Fruit fly (Drosophila melanogaster) whole organism, embryonic: ENCODE data around the gene CG18649.

Experiments
- Asciz ChIP-seq: fragments of 200-800 bp; sonication (Bioruptor generic); optimal IDR thresholded peaks from 2 replicates; lab custom pipeline; 2017; ENCODE audit warnings: missing biosample characterization, mild to moderate bottlenecking, missing genetic modification characterization, missing genetic modification reagents
- CG1024 ChIP-seq: fragments of 200-800 bp; sonication (Bioruptor generic); IDR thresholded peaks from 2 replicates; pipeline ENCODE4 v1.3.6; 2022; ENCODE audit warnings: missing biosample characterization, missing genetic modification characterization
- CG11504 ChIP-seq: fragments of 200-800 bp; sonication (Bioruptor generic); optimal IDR thresholded peaks from 3 replicates; lab custom pipeline; 2019; ENCODE audit warnings: missing biosample characterization, mild to moderate bottlenecking, missing genetic modification characterization, moderate library complexity
- CG11723 ChIP-seq: fragments of 200-800 bp; sonication (Bioruptor generic); optimal IDR thresholded peaks from 2 replicates; lab custom pipeline; 2017; ENCODE audit warnings: missing biosample characterization, mild to moderate bottlenecking, missing genetic modification characterization
- CG13296 ChIP-seq: fragments of 200-800 bp; sonication (Bioruptor generic); optimal IDR thresholded peaks from 3 replicates; lab custom pipeline; 2018; ENCODE audit warnings: missing biosample characterization, mild to moderate bottlenecking, missing genetic modification characterization
- CG1529 ChIP-seq: fragments of 200-800 bp; sonication (Bioruptor generic); optimal IDR thresholded peaks from 3 replicates; lab custom pipeline; 2018; ENCODE audit warnings: missing biosample characterization, missing genetic modification characterization
- CG1603 ChIP-seq: fragments of 200-800 bp; sonication (Bioruptor generic); optimal IDR thresholded peaks from 2 replicates; lab custom pipeline; 2019; ENCODE audit warnings: missing biosample characterization, mild to moderate bottlenecking, missing genetic modification characterization, moderate library complexity
- CG2202 ChIP-seq: fragments of 200-800 bp; sonication (Bioruptor generic); optimal IDR thresholded peaks from 2 replicates; lab custom pipeline; 2018; ENCODE audit warnings: missing biosample characterization, mild to moderate bottlenecking, missing genetic modification characterization
- CG31388 ChIP-seq: fragments of 200-800 bp; sonication (Bioruptor generic); optimal IDR thresholded peaks from 2 replicates; lab custom pipeline; 2016; ENCODE audit warnings: missing biosample characterization, missing genetic modification characterization
- CG3163 ChIP-seq: fragments of 200-800 bp; sonication (Bioruptor generic); optimal IDR thresholded peaks from 3 replicates; lab custom pipeline; 2016; ENCODE audit warnings: missing biosample characterization, missing genetic modification characterization
- CG34224 ChIP-seq: fragments of 200-800 bp; sonication (Bioruptor generic); IDR thresholded peaks from 3 replicates; pipeline ENCODE4 v1.3.6; 2022; ENCODE audit warnings: missing biosample characterization, missing genetic modification characterization; ENCODE audit not compliant: partially characterized antibody
- CG5245 ChIP-seq: fragments of 200-800 bp; sonication (Bioruptor generic); optimal IDR thresholded peaks from 3 replicates; lab custom pipeline; 2016; ENCODE audit warnings: missing biosample characterization, missing genetic modification characterization
- CG6813 ChIP-seq: fragments of 200-800 bp; sonication (Bioruptor generic); optimal IDR thresholded peaks from 2 replicates; lab custom pipeline; 2017; ENCODE audit warnings: missing biosample characterization, missing genetic modification characterization, mild to moderate bottlenecking, moderate library complexity, missing genetic modification reagents
- CG6854 ChIP-seq: fragments of 200-800 bp; sonication (Bioruptor generic); optimal IDR thresholded peaks from 3 replicates; lab custom pipeline; 2017; ENCODE audit warnings: missing biosample characterization, mild to moderate bottlenecking, missing genetic modification characterization
- CG7271 ChIP-seq: fragments of 200-800 bp; sonication (Bioruptor generic); optimal IDR thresholded peaks from 2 replicates; lab custom pipeline; 2018; ENCODE audit warnings: missing biosample characterization, mild to moderate bottlenecking, missing genetic modification characterization, moderate library complexity
- D19A ChIP-seq: fragments of 200-800 bp; optimal IDR thresholded peaks from 3 replicates; lab custom pipeline; 2019; ENCODE audit warnings: missing biosample characterization, mild to moderate bottlenecking, missing genetic modification characterization, moderate library complexity
- Dek ChIP-seq: fragments of 200-800 bp; sonication (Bioruptor generic); optimal IDR thresholded peaks from 3 replicates; lab custom pipeline; 2019; ENCODE audit warnings: missing biosample characterization, mild to moderate bottlenecking, missing genetic modification characterization, moderate library complexity
- Doc3 ChIP-seq: fragments of 200-800 bp; sonication (Bioruptor generic); IDR thresholded peaks from 3 replicates; pipeline ENCODE4 v1.3.6; 2022; ENCODE audit warnings: missing biosample characterization, missing genetic modification characterization; ENCODE audit not compliant: partially characterized antibody
- Fer3 ChIP-seq: fragments of 200-800 bp; sonication (Bioruptor generic); optimal IDR thresholded peaks from 2 replicates; lab custom pipeline; 2018; ENCODE audit warnings: missing biosample characterization, mild to moderate bottlenecking, missing genetic modification characterization, moderate library complexity
- Gug ChIP-seq: fragments of 200-800 bp; sonication (Bioruptor generic); IDR thresholded peaks from 4 replicates; pipeline ENCODE4 v1.3.6; 2022; ENCODE audit warnings: missing biosample characterization, missing genetic modification characterization
- Hand ChIP-seq: fragments of 200-800 bp; sonication (Bioruptor generic); optimal IDR thresholded peaks from 2 replicates; lab custom pipeline; 2017; ENCODE audit warnings: mild to moderate bottlenecking, missing biosample characterization, missing genetic modification reagents, missing genetic modification characterization
- Lim3 ChIP-seq: fragments of 200-800 bp; sonication (Bioruptor generic); IDR thresholded peaks from 2 replicates; pipeline ENCODE4 v1.3.6; 2022; ENCODE audit warnings: missing biosample characterization, missing genetic modification characterization
- Pdp1 ChIP-seq, 2 experiments: fragments of 200-800 bp; sonication (Bioruptor generic); optimal IDR thresholded peaks; 3 replicates each; lab custom pipeline; 2016; ENCODE audit warnings: missing biosample characterization in 2 of 2, missing genetic modification characterization in 2 of 2, mild to moderate bottlenecking in 1 of 2, moderate library complexity in 1 of 2
- Six4 ChIP-seq: fragments of 200-800 bp; sonication (Bioruptor generic); optimal IDR thresholded peaks from 2 replicates; lab custom pipeline; 2016; ENCODE audit warnings: missing biosample characterization, missing genetic modification characterization
- Sry-δ ChIP-seq: fragments of 200-800 bp; sonication (Bioruptor generic); optimal IDR thresholded peaks from 2 replicates; lab custom pipeline; 2016; ENCODE audit warnings: missing biosample characterization, missing genetic modification characterization
- Taf1 ChIP-seq: fragments of 200-800 bp; sonication (Bioruptor generic); IDR thresholded peaks from 2 replicates; pipeline ENCODE4 v1.3.6; 2022; ENCODE audit warnings: missing biosample characterization, missing genetic modification characterization
- amos ChIP-seq: fragments of 200-800 bp; sonication (Bioruptor generic); IDR thresholded peaks from 2 replicates; pipeline ENCODE4 v1.3.6; 2022; ENCODE audit warnings: missing biosample characterization, missing genetic modification characterization; ENCODE audit not compliant: partially characterized antibody
- cad ChIP-seq: fragments of >200 bp; optimal IDR thresholded peaks from 2 replicates; lab custom pipeline; 2017; ENCODE audit warnings: missing biosample characterization, missing genetic modification characterization
- cwo ChIP-seq: fragments of 200-800 bp; sonication (Bioruptor generic); optimal IDR thresholded peaks from 3 replicates; lab custom pipeline; 2017; ENCODE audit warnings: missing biosample characterization, missing genetic modification characterization, mild to moderate bottlenecking, moderate library complexity, missing genetic modification reagents
- dpn ChIP-seq, 2 experiments: fragments of 200-800 bp; sonication (Bioruptor generic); optimal IDR thresholded peaks; 3 replicates each; lab custom pipeline; 2016; ENCODE audit warnings: missing biosample characterization in 2 of 2, missing genetic modification characterization in 2 of 2
- emc ChIP-seq: fragments of 200-800 bp; sonication (Bioruptor generic); optimal IDR thresholded peaks from 2 replicates; lab custom pipeline; 2016; ENCODE audit warnings: missing biosample characterization, missing genetic modification characterization
- ems ChIP-seq: fragments of 200-800 bp; sonication (Bioruptor generic); optimal IDR thresholded peaks from 3 replicates; lab custom pipeline; 2016; ENCODE audit warnings: missing biosample characterization, missing genetic modification characterization
- esg ChIP-seq: fragments of 200-800 bp; sonication (Bioruptor generic); conservative IDR thresholded peaks from 2 replicates; pipeline ENCODE4 v1.3.6; 2022; ENCODE audit warnings: missing biosample characterization, missing genetic modification characterization
- fd3F ChIP-seq: fragments of 200-800 bp; sonication (Bioruptor generic); optimal IDR thresholded peaks from 2 replicates; lab custom pipeline; 2018; ENCODE audit warnings: missing biosample characterization, mild to moderate bottlenecking, missing genetic modification characterization, moderate library complexity
- grau ChIP-seq: fragments of 200-800 bp; optimal IDR thresholded peaks from 3 replicates; lab custom pipeline; 2019; ENCODE audit warnings: missing biosample characterization, mild to moderate bottlenecking, missing genetic modification characterization, moderate library complexity
- gt ChIP-seq: fragments of 200-800 bp; sonication (Bioruptor generic); IDR thresholded peaks from 2 replicates; pipeline ENCODE4 v1.3.6; 2022; ENCODE audit warnings: missing biosample characterization, missing genetic modification characterization
- her ChIP-seq: fragments of 200-800 bp; sonication (Bioruptor generic); optimal IDR thresholded peaks from 2 replicates; lab custom pipeline; 2016; ENCODE audit warnings: missing biosample characterization, missing genetic modification characterization
- kay ChIP-seq: fragments of 200-800 bp; sonication (Bioruptor generic); optimal IDR thresholded peaks from 2 replicates; lab custom pipeline; 2016; ENCODE audit warnings: missing biosample characterization, missing genetic modification characterization
- lilli ChIP-seq: fragments of 200-800 bp; sonication (Bioruptor generic); optimal IDR thresholded peaks from 3 replicates; lab custom pipeline; 2016; ENCODE audit warnings: missing biosample characterization, missing genetic modification characterization
- lmd ChIP-seq: fragments of 200-800 bp; sonication (Bioruptor generic); IDR thresholded peaks from 2 replicates; pipeline ENCODE4 v1.3.6; 2022; ENCODE audit warnings: missing biosample characterization, missing genetic modification characterization
- nmo ChIP-seq: fragments of 200-800 bp; sonication (Bioruptor generic); optimal IDR thresholded peaks from 2 replicates; lab custom pipeline; 2018; ENCODE audit warnings: missing biosample characterization, mild to moderate bottlenecking, missing genetic modification characterization, moderate library complexity
- pros ChIP-seq: fragments of 200-800 bp; sonication (Bioruptor generic); optimal IDR thresholded peaks from 3 replicates; lab custom pipeline; 2019; ENCODE audit warnings: missing biosample characterization, mild to moderate bottlenecking, missing genetic modification characterization, moderate library complexity
- sens ChIP-seq: fragments of 200-800 bp; sonication (Bioruptor generic); peaks from one replicate; lab custom pipeline; 2016; ENCODE audit warnings: missing biosample characterization, missing genetic modification characterization
- sisA ChIP-seq: fragments of 200-800 bp; sonication (Bioruptor generic); IDR thresholded peaks from 2 replicates; pipeline ENCODE4 v1.3.6; 2022; ENCODE audit warnings: missing biosample characterization, missing genetic modification characterization
- sqz ChIP-seq: fragments of 200-800 bp; sonication (Bioruptor generic); optimal IDR thresholded peaks from 3 replicates; lab custom pipeline; 2018; ENCODE audit warnings: missing biosample characterization, mild to moderate bottlenecking, missing genetic modification characterization
- vvl ChIP-seq: fragments of 200-800 bp; sonication (Bioruptor generic); IDR thresholded peaks from 2 replicates; pipeline ENCODE4 v1.3.6; 2022; ENCODE audit warnings: missing biosample characterization, missing genetic modification characterization
- zfh1 ChIP-seq: fragments of 200-800 bp; sonication (Bioruptor generic); IDR thresholded peaks from 3 replicates; pipeline ENCODE4 v1.3.6; 2022; ENCODE audit warnings: missing biosample characterization, missing genetic modification characterization

Gene CG18649

dm6 chr3L:15094589-15095288 lies 40.8 kb upstream of the CG18649 start, which contains the start of the genes sstn, Plp and GlyRS (continued):
- TF ChIP-seq Taf1 (GFP tag; lab: Robert Waterston, UW) (no peak), her (GFP tag; lab: Kevin White, UChicago) (no peak), esg (GFP tag; lab: Robert Waterston, UW) (no peak), Pdp1 (GFP tag; optimal IDR thresholded peaks at IDR 0.05; lab: Kevin White, UChicago) (peak in 1 of 2 experiments; percentile 39), lmd (GFP tag; lab: Robert Waterston, UW) (no peak), Gug (GFP tag; lab: Robert Waterston, UW) (no peak), CG31388 (GFP tag; lab: Kevin White, UChicago) (no peak), kay (GFP tag; lab: Kevin White, UChicago) (no peak), CG1529 (GFP tag; lab: Kevin White, UChicago) (peak; percentile 15)

dm6 chr3L:15093929-15094588 lies 40.1 kb upstream of the CG18649 start:
- TF ChIP-seq CG34224 (GFP tag; lab: Robert Waterston, UW) (no peak), Six4 (GFP tag; lab: Kevin White, UChicago) (no peak), sens (GFP tag; lab: Kevin White, UChicago) (peak; percentile 85), CG2202 (tag; lab: Kevin White, UChicago) (no peak), grau (tag; lab: Kevin White, UChicago) (peak; percentile 93), amos (GFP tag; lab: Robert Waterston, UW) (peak; percentile 8; the same call in 1 of the 2 replicates), cad (GFP tag; lab: Kevin White, UChicago) (peak; percentile 13), gt (GFP tag; lab: Robert Waterston, UW) (no peak), CG6854 (GFP tag; lab: Kevin White, UChicago) (peak; percentile 15), D19A (tag; lab: Kevin White, UChicago) (peak; percentile 23), nmo (GFP tag; lab: Kevin White, UChicago) (no peak), Asciz (no peak), Doc3 (GFP tag; lab: Robert Waterston, UW) (0 out of 3 replicates have a peak, but pooled peaks have one; percentile 19), sisA (GFP tag; lab: Robert Waterston, UW) (no peak), ems (GFP tag; lab: Kevin White, UChicago) (no peak), Sry-δ (GFP tag; lab: Kevin White, UChicago) (no peak), CG7271 (no peak), CG5245 (GFP tag; lab: Kevin White, UChicago) (no peak), sqz (peak; percentile 56), CG11723 (GFP tag; lab: Kevin White, UChicago) (no peak), Dek (tag; lab: Kevin White, UChicago) (peak; percentile 2), CG1603 (tag; lab: Kevin White, UChicago) (no peak), CG11504 (tag; lab: Kevin White, UChicago) (peak; percentile 23), CG6813 (GFP tag; lab: Kevin White, UChicago) (no peak), dpn (GFP tag; optimal IDR thresholded peaks at IDR 0.05; lab: Kevin White, UChicago) (peak in 1 of 2 experiments; percentile 5), cwo (GFP tag; lab: Kevin White, UChicago) (peak; percentile 3), Hand (GFP tag; lab: Kevin White, UChicago) (no peak), vvl (GFP tag; lab: Robert Waterston, UW) (0 out of 2 replicates have a peak, but pooled peaks have one; percentile 28), pros (GFP tag; lab: Kevin White, UChicago) (no peak), CG1024 (GFP tag; lab: Robert Waterston, UW) (no peak), emc (GFP tag; lab: Kevin White, UChicago) (no peak), zfh1 (no peak), CG13296 (GFP tag; lab: Kevin White, UChicago) (peak; percentile 10), lilli (peak; percentile 21), Fer3 (tag; lab: Kevin White, UChicago) (peak; percentile 5), fd3F (GFP tag; lab: Kevin White, UChicago) (no peak), CG3163 (GFP tag; lab: Kevin White, UChicago) (no peak), Lim3 (GFP tag; lab: Robert Waterston, UW) (no peak)
